Fruit fly (Drosophila melanogaster) ovary, adult (tissue): ENCODE measurements around the gene Kah.
A peak's percentile ranks its signal among the peaks of the same experiment; 100 is the strongest.

Source experiments
- CG17801 ChIP-seq: fragments of 200-800 bp; optimal IDR thresholded peaks from 2 replicates; lab custom pipeline; 2019; ENCODE audit warnings: missing biosample characterization, mild to moderate bottlenecking, missing genetic modification characterization, moderate library complexity; ENCODE audit not compliant: partially characterized antibody

Gene Kah

dm6 chr3L:540432-540973 is 48.6 kb downstream of the Kah start, which contains the start of the genes klar and BORCS6:
Gene klar (minus strand): TSS chr3L:540614.
Gene BORCS6 (plus strand): TSS chr3L:540851.
- TF ChIP-seq CG17801 (GFP tag; lab: Kevin White, UChicago): no peak

dm6 chr3L:540089-540407 is 49.0 kb downstream of the Kah start:
- TF ChIP-seq CG17801 (GFP tag; lab: Kevin White, UChicago): no peak

- TF ChIP-seq CG17801 (GFP tag; lab: Kevin White, UChicago): peak; percentile 70
These were observed 49.5 kb downstream of the Kah start for dm6 chr3L:539383-540088.

dm6 chr3L:536104-536503 is 53.0 kb downstream of the Kah start:
- TF ChIP-seq CG17801 (GFP tag; lab: Kevin White, UChicago): no peak

- no peak for TF ChIP-seq CG17801 (GFP tag; lab: Kevin White, UChicago)
These were observed 55.3 kb downstream of the Kah start for dm6 chr3L:533807-534206.
